Fruit fly (Drosophila melanogaster) whole organism, embryonic: ENCODE data around the gene NitFhit.

Experiments
- ATbp ChIP-seq: fragments of 200-800 bp; sonication (Bioruptor generic); optimal IDR thresholded peaks from 2 replicates; lab custom pipeline; 2017; ENCODE audit warnings: missing biosample characterization, mild to moderate bottlenecking, missing genetic modification characterization, missing genetic modification reagents
- Bgb ChIP-seq: fragments of 200-800 bp; sonication (Bioruptor generic); IDR thresholded peaks from 2 replicates; pipeline ENCODE4 v1.3.6; 2022; ENCODE audit warnings: missing biosample characterization, missing genetic modification characterization; ENCODE audit not compliant: partially characterized antibody
- Bteb2 ChIP-seq: fragments of 200-800 bp; sonication (Bioruptor generic); optimal IDR thresholded peaks from 2 replicates; lab custom pipeline; 2016; ENCODE audit warnings: missing biosample characterization, missing genetic modification characterization
- CG10462 ChIP-seq: fragments of 200-800 bp; sonication (Bioruptor generic); optimal IDR thresholded peaks from 2 replicates; lab custom pipeline; 2016; ENCODE audit warnings: missing biosample characterization, missing genetic modification characterization
- CG10654 ChIP-seq: fragments of 200-800 bp; sonication (Bioruptor generic); optimal IDR thresholded peaks from 2 replicates; lab custom pipeline; 2016; ENCODE audit warnings: missing biosample characterization, missing genetic modification characterization
- CG1529 ChIP-seq: fragments of 200-800 bp; sonication (Bioruptor generic); optimal IDR thresholded peaks from 3 replicates; lab custom pipeline; 2018; ENCODE audit warnings: missing biosample characterization, missing genetic modification characterization
- CG1602 ChIP-seq: fragments of 200-800 bp; sonication (Bioruptor generic); optimal IDR thresholded peaks from 3 replicates; lab custom pipeline; 2016; ENCODE audit warnings: missing biosample characterization, missing genetic modification characterization
- CG17359 ChIP-seq: fragments of 200-800 bp; sonication (Bioruptor generic); optimal IDR thresholded peaks from 3 replicates; lab custom pipeline; 2018; ENCODE audit warnings: missing biosample characterization, mild to moderate bottlenecking, missing genetic modification characterization, moderate library complexity
- CG18599 ChIP-seq: fragments of 200-800 bp; sonication (Bioruptor generic); optimal IDR thresholded peaks from 3 replicates; lab custom pipeline; 2017; ENCODE audit warnings: missing biosample characterization, missing genetic modification characterization, mild to moderate bottlenecking, moderate library complexity, missing genetic modification reagents
- CG18764 ChIP-seq: fragments of 200-800 bp; sonication (Bioruptor generic); optimal IDR thresholded peaks from 3 replicates; lab custom pipeline; 2016; ENCODE audit warnings: missing biosample characterization, missing genetic modification characterization
- CG2712 ChIP-seq: fragments of 200-800 bp; optimal IDR thresholded peaks from 3 replicates; lab custom pipeline; 2019; ENCODE audit warnings: missing biosample characterization, mild to moderate bottlenecking, missing genetic modification characterization, moderate library complexity
- CG30403 ChIP-seq: fragments of 200-800 bp; sonication (Bioruptor generic); optimal IDR thresholded peaks from 3 replicates; lab custom pipeline; 2016; ENCODE audit warnings: missing biosample characterization, missing genetic modification characterization
- CG3281 ChIP-seq: fragments of 200-800 bp; sonication (Bioruptor generic); optimal IDR thresholded peaks from 3 replicates; lab custom pipeline; 2017; ENCODE audit warnings: missing biosample characterization, mild to moderate bottlenecking, missing genetic modification characterization
- CG6254 ChIP-seq: fragments of 200-800 bp; sonication (Bioruptor generic); optimal IDR thresholded peaks from 3 replicates; lab custom pipeline; 2017; ENCODE audit warnings: mild to moderate bottlenecking, missing biosample characterization, missing genetic modification reagents, missing genetic modification characterization
- CG7839 ChIP-seq: fragments of 200-800 bp; sonication (Bioruptor generic); optimal IDR thresholded peaks from 3 replicates; lab custom pipeline; 2018; ENCODE audit warnings: missing biosample characterization, mild to moderate bottlenecking, missing genetic modification characterization, moderate library complexity
- CG9437 ChIP-seq: fragments of 200-800 bp; sonication (Bioruptor generic); optimal IDR thresholded peaks from 2 replicates; lab custom pipeline; 2018; ENCODE audit warnings: missing biosample characterization, mild to moderate bottlenecking, missing genetic modification characterization
- Drgx ChIP-seq: fragments of 200-800 bp; sonication (Bioruptor generic); IDR thresholded peaks from 2 replicates; pipeline ENCODE4 v1.3.6; 2022; ENCODE audit warnings: missing biosample characterization, missing genetic modification characterization
- Hr51 ChIP-seq, 2 experiments: fragments of 200-800 bp; sonication (Bioruptor generic); optimal IDR thresholded peaks; 2 replicates in 1 of 2; 3 replicates in 1 of 2; lab custom pipeline; 2016 to 2018; ENCODE audit warnings: missing biosample characterization in 2 of 2, missing genetic modification characterization in 2 of 2, mild to moderate bottlenecking in 1 of 2, moderate library complexity in 1 of 2
- Oli ChIP-seq: fragments of 200-800 bp; sonication (Bioruptor generic); optimal IDR thresholded peaks from 2 replicates; lab custom pipeline; 2018; ENCODE audit warnings: missing biosample characterization, mild to moderate bottlenecking, missing genetic modification characterization, moderate library complexity
- Opbp ChIP-seq: fragments of 200-800 bp; sonication (Bioruptor generic); IDR thresholded peaks from 3 replicates; pipeline ENCODE4 v1.3.6; 2022; ENCODE audit warnings: missing biosample characterization, missing genetic modification characterization; ENCODE audit not compliant: partially characterized antibody
- Optix ChIP-seq: fragments of 200-800 bp; sonication (Bioruptor generic); IDR thresholded peaks from 3 replicates; pipeline ENCODE4 v1.3.6; 2022; ENCODE audit warnings: missing biosample characterization, missing genetic modification characterization
- Spps ChIP-seq: fragments of 200-800 bp; sonication (Bioruptor generic); optimal IDR thresholded peaks from 2 replicates; lab custom pipeline; 2018; ENCODE audit warnings: missing biosample characterization, mild to moderate bottlenecking, missing genetic modification characterization
- Sry-δ ChIP-seq: fragments of 200-800 bp; sonication (Bioruptor generic); optimal IDR thresholded peaks from 2 replicates; lab custom pipeline; 2016; ENCODE audit warnings: missing biosample characterization, missing genetic modification characterization
- Taf1 ChIP-seq: fragments of 200-800 bp; sonication (Bioruptor generic); IDR thresholded peaks from 2 replicates; pipeline ENCODE4 v1.3.6; 2022; ENCODE audit warnings: missing biosample characterization, missing genetic modification characterization
- Trl ChIP-seq, 3 experiments: fragments of >200 bp in 2 of 3; fragments of 200-800 bp in 1 of 3; sonication (Bioruptor generic) in 1 of 3; optimal IDR thresholded peaks; 2 replicates in 1 of 3; 3 replicates in 2 of 3; lab custom pipeline; 2016 to 2017; ENCODE audit warnings: missing biosample characterization in 1 of 3, missing genetic modification characterization in 1 of 3
- ab ChIP-seq: fragments of 200-800 bp; sonication (Bioruptor generic); optimal IDR thresholded peaks from 2 replicates; lab custom pipeline; 2016; ENCODE audit warnings: missing biosample characterization, missing genetic modification characterization
- ara ChIP-seq: fragments of 200-800 bp; sonication (Bioruptor generic); IDR thresholded peaks from 2 replicates; pipeline ENCODE4 v1.3.6; 2022; ENCODE audit warnings: missing biosample characterization, missing genetic modification characterization
- bigmax ChIP-seq: fragments of 200-800 bp; sonication (Bioruptor generic); optimal IDR thresholded peaks from 2 replicates; lab custom pipeline; 2018; ENCODE audit warnings: missing biosample characterization, mild to moderate bottlenecking, missing genetic modification characterization
- bsh ChIP-seq, 2 experiments: fragments of 200-800 bp; sonication (Bioruptor generic); optimal IDR thresholded peaks; 2 replicates each; lab custom pipeline; 2017 to 2018; ENCODE audit warnings: mild to moderate bottlenecking in 2 of 2, missing biosample characterization in 2 of 2, missing genetic modification characterization in 2 of 2, moderate library complexity in 1 of 2
- btn ChIP-seq: fragments of 200-800 bp; sonication (Bioruptor generic); optimal IDR thresholded peaks from 2 replicates; lab custom pipeline; 2016; ENCODE audit warnings: missing biosample characterization, missing genetic modification characterization
- chinmo ChIP-seq: fragments of 200-800 bp; sonication (Bioruptor generic); IDR thresholded peaks from 4 replicates; pipeline ENCODE4 v1.3.6; 2022; ENCODE audit warnings: missing biosample characterization, missing genetic modification characterization; ENCODE audit not compliant: partially characterized antibody
- dimm ChIP-seq: fragments of 200-800 bp; sonication (Bioruptor generic); IDR thresholded peaks from 2 replicates; pipeline ENCODE4 v1.3.6; 2022; ENCODE audit warnings: missing biosample characterization, missing genetic modification characterization
- dmrt11E ChIP-seq: fragments of 200-800 bp; sonication (Bioruptor generic); optimal IDR thresholded peaks from 3 replicates; lab custom pipeline; 2018; ENCODE audit warnings: missing biosample characterization, mild to moderate bottlenecking, missing genetic modification characterization, moderate library complexity
- grau ChIP-seq: fragments of 200-800 bp; optimal IDR thresholded peaks from 3 replicates; lab custom pipeline; 2019; ENCODE audit warnings: missing biosample characterization, mild to moderate bottlenecking, missing genetic modification characterization, moderate library complexity
- hb ChIP-seq: fragments of 200-800 bp; sonication (Bioruptor generic); IDR thresholded peaks from 3 replicates; pipeline ENCODE4 v1.3.6; 2022; ENCODE audit warnings: missing biosample characterization, missing genetic modification characterization; ENCODE audit not compliant: partially characterized antibody
- hkb ChIP-seq, 2 experiments: fragments of 200-800 bp in 1 of 2; fragments of >200 bp in 1 of 2; sonication (Bioruptor generic) in 1 of 2; IDR thresholded peaks in 1 of 2; optimal IDR thresholded peaks in 1 of 2; 2 replicates each; pipeline versions ENCODE4 v1.3.6 to Lab custom; 2017 to 2022; ENCODE audit warnings: missing biosample characterization in 1 of 2, missing genetic modification characterization in 1 of 2
- lilli ChIP-seq: fragments of 200-800 bp; sonication (Bioruptor generic); optimal IDR thresholded peaks from 3 replicates; lab custom pipeline; 2016; ENCODE audit warnings: missing biosample characterization, missing genetic modification characterization
- lola ChIP-seq, 3 experiments: fragments of >200 bp in 2 of 3; fragments of 200-800 bp in 1 of 3; sonication (Bioruptor generic) in 1 of 3; optimal IDR thresholded peaks; 2 replicates each; lab custom pipeline; 2017 to 2019; ENCODE audit warnings: missing biosample characterization in 3 of 3, missing genetic modification characterization in 3 of 3, mild to moderate bottlenecking in 1 of 3, moderate library complexity in 1 of 3
- pnt ChIP-seq: fragments of 200-800 bp; sonication (Bioruptor generic); optimal IDR thresholded peaks from 3 replicates; lab custom pipeline; 2016; ENCODE audit warnings: missing biosample characterization, missing genetic modification characterization
- row ChIP-seq: fragments of 200-800 bp; sonication (Bioruptor generic); IDR thresholded peaks from 3 replicates; pipeline ENCODE4 v1.3.6; 2022; ENCODE audit warnings: missing biosample characterization, missing genetic modification characterization
- run ChIP-seq: fragments of 200-800 bp; sonication (Bioruptor generic); optimal IDR thresholded peaks from 3 replicates; lab custom pipeline; 2018; ENCODE audit warnings: missing biosample characterization, mild to moderate bottlenecking, missing genetic modification characterization
- tin ChIP-seq: fragments of 200-800 bp; sonication (Bioruptor generic); optimal IDR thresholded peaks from 3 replicates; lab custom pipeline; 2016; ENCODE audit warnings: missing biosample characterization, missing genetic modification characterization
- vvl ChIP-seq: fragments of 200-800 bp; sonication (Bioruptor generic); IDR thresholded peaks from 2 replicates; pipeline ENCODE4 v1.3.6; 2022; ENCODE audit warnings: missing biosample characterization, missing genetic modification characterization
- zfh1 ChIP-seq: fragments of 200-800 bp; sonication (Bioruptor generic); IDR thresholded peaks from 3 replicates; pipeline ENCODE4 v1.3.6; 2022; ENCODE audit warnings: missing biosample characterization, missing genetic modification characterization

The NitFhit gene

dm6 chr3L:161833-162587, 41.5 kb upstream of the NitFhit start (continued):
- TF ChIP-seq Sry-δ (GFP tag; lab: Kevin White, UChicago) (no peak), btn (GFP tag; lab: Kevin White, UChicago) (no peak), bigmax (no peak), Optix (no peak), pnt (GFP tag; lab: Kevin White, UChicago) (no peak), zfh1 (GFP tag; lab: Robert Waterston, UW) (no peak), CG1602 (GFP tag; lab: Kevin White, UChicago) (no peak), vvl (GFP tag; lab: Robert Waterston, UW) (no peak)

dm6 chr3L:165981-166788, 37.3 kb upstream of the NitFhit start:
- TF ChIP-seq ab, result no peak
- no peak for TF ChIP-seq CG10462 (GFP tag; lab: Kevin White, UChicago)
- TF ChIP-seq CG6254 (GFP tag; lab: Kevin White, UChicago), result peak; percentile 2
- 0 out of 4 replicates have a peak, but pooled peaks have one; percentile 19 for TF ChIP-seq chinmo (GFP tag; lab: Robert Waterston, UW)
- TF ChIP-seq ara (GFP tag; lab: Robert Waterston, UW), result 0 out of 2 replicates have a peak, but pooled peaks have one; percentile 7
- no peak for TF ChIP-seq Opbp (GFP tag; lab: Robert Waterston, UW)
- no peak for TF ChIP-seq Spps (tag; lab: Kevin White, UChicago)
- no peak for TF ChIP-seq run (tag; lab: Kevin White, UChicago)
- no peak for TF ChIP-seq Bteb2 (GFP tag; lab: Kevin White, UChicago)
- TF ChIP-seq CG1529 (GFP tag; lab: Kevin White, UChicago), result no peak
- TF ChIP-seq CG30403, result peak; percentile 8
- no peak for TF ChIP-seq hkb (optimal IDR thresholded peaks at IDR 0.05; lab: Kevin White, UChicago)
- 0 out of 2 replicates have a peak, but pooled peaks have one; percentile 44 for TF ChIP-seq hkb (GFP tag; IDR thresholded peaks at IDR 0.05; lab: Robert Waterston, UW)
- TF ChIP-seq dmrt11E (tag; lab: Kevin White, UChicago), result peak; percentile 41
- TF ChIP-seq CG9437 (GFP tag; lab: Kevin White, UChicago), result no peak
- peak in 1 of 2 experiments; percentile 11 for TF ChIP-seq Hr51 (GFP tag; optimal IDR thresholded peaks at IDR 0.05; lab: Kevin White, UChicago)
- TF ChIP-seq CG10654, result peak; percentile 1
- peak; percentile 1 for TF ChIP-seq ATbp (GFP tag; lab: Kevin White, UChicago)
- peak; percentile 17 for TF ChIP-seq tin (GFP tag; lab: Kevin White, UChicago)
- TF ChIP-seq Oli (tag; lab: Kevin White, UChicago), result peak; percentile 5
- TF ChIP-seq Taf1 (GFP tag; lab: Robert Waterston, UW), result no peak
- TF ChIP-seq CG18764 (GFP tag; lab: Kevin White, UChicago), result peak; percentile 14
- no peak for TF ChIP-seq dimm
- TF ChIP-seq lola (GFP tag; optimal IDR thresholded peaks at IDR 0.05; lab: Kevin White, UChicago), result peak in 1 of 3 experiments; percentile 34
- TF ChIP-seq CG18599, result peak; percentile 50
- 0 out of 3 replicates have a peak, but pooled peaks have one; percentile 24 for TF ChIP-seq row (GFP tag; lab: Robert Waterston, UW)
- peak; percentile 52 for TF ChIP-seq CG2712 (tag; lab: Kevin White, UChicago)
- TF ChIP-seq lilli (GFP tag; lab: Kevin White, UChicago), result peak; percentile 2
- no peak for TF ChIP-seq hb (GFP tag; lab: Robert Waterston, UW)
- TF ChIP-seq CG7839 (tag; lab: Kevin White, UChicago), result peak; percentile 25
- peak; percentile 3 for TF ChIP-seq CG17359
- peak; percentile 23 for TF ChIP-seq CG3281 (GFP tag; lab: Kevin White, UChicago)
- TF ChIP-seq grau, result peak; percentile 30
- 0 out of 2 replicates have a peak, but pooled peaks have one; percentile 6 for TF ChIP-seq Drgx
- TF ChIP-seq Trl (optimal IDR thresholded peaks at IDR 0.05; lab: Kevin White, UChicago), result no peak
- peak; percentile 2 for TF ChIP-seq Trl (GFP tag; optimal IDR thresholded peaks at IDR 0.05; lab: Kevin White, UChicago)
- TF ChIP-seq Bgb (GFP tag; lab: Robert Waterston, UW), result no peak
- TF ChIP-seq bsh (GFP tag; optimal IDR thresholded peaks at IDR 0.05; lab: Kevin White, UChicago), result peak; percentile 33 to 46
